Fruit fly (Drosophila melanogaster) whole organism, embryonic: ENCODE results near the gene CG46459.
A peak's percentile ranks its signal among the peaks of the same experiment; 100 is the strongest.

Source experiments
- Aef1 ChIP-seq: fragments of 200-800 bp; sonication (Bioruptor generic); IDR thresholded peaks from 3 replicates; pipeline ENCODE4 v1.3.6; 2022; ENCODE audit warnings: missing biosample characterization, missing genetic modification characterization
- CG10147 ChIP-seq: fragments of 200-800 bp; sonication (Bioruptor generic); optimal IDR thresholded peaks from 2 replicates; lab custom pipeline; 2019; ENCODE audit warnings: missing biosample characterization, mild to moderate bottlenecking, missing genetic modification characterization, moderate library complexity
- CG10959 ChIP-seq: fragments of 200-800 bp; sonication (Bioruptor generic); IDR thresholded peaks from 2 replicates; pipeline ENCODE4 v1.3.6; 2022; ENCODE audit warnings: missing biosample characterization, missing genetic modification characterization
- CG11456 ChIP-seq: fragments of 200-800 bp; sonication (Bioruptor generic); IDR thresholded peaks from 3 replicates; pipeline ENCODE4 v1.3.6; 2022; ENCODE audit warnings: missing biosample characterization, missing genetic modification characterization
- CG15073 ChIP-seq: fragments of 200-800 bp; sonication (Bioruptor generic); optimal IDR thresholded peaks from 2 replicates; lab custom pipeline; 2016; ENCODE audit warnings: missing biosample characterization, missing genetic modification characterization
- CG2120 ChIP-seq: fragments of 200-800 bp; sonication (Bioruptor generic); optimal IDR thresholded peaks from 3 replicates; lab custom pipeline; 2016; ENCODE audit warnings: missing biosample characterization, missing genetic modification characterization
- CG2129 ChIP-seq: fragments of 200-800 bp; sonication (Bioruptor generic); IDR thresholded peaks from 2 replicates; pipeline ENCODE4 v1.3.6; 2022; ENCODE audit warnings: missing biosample characterization, missing genetic modification characterization; ENCODE audit not compliant: partially characterized antibody
- CG2202 ChIP-seq: fragments of 200-800 bp; sonication (Bioruptor generic); optimal IDR thresholded peaks from 2 replicates; lab custom pipeline; 2018; ENCODE audit warnings: missing biosample characterization, mild to moderate bottlenecking, missing genetic modification characterization
- CG2678 ChIP-seq: fragments of 200-800 bp; sonication (Bioruptor generic); optimal IDR thresholded peaks from 3 replicates; lab custom pipeline; 2019; ENCODE audit warnings: missing biosample characterization, mild to moderate bottlenecking, missing genetic modification characterization, moderate library complexity
- CG2712 ChIP-seq: fragments of 200-800 bp; optimal IDR thresholded peaks from 3 replicates; lab custom pipeline; 2019; ENCODE audit warnings: missing biosample characterization, mild to moderate bottlenecking, missing genetic modification characterization, moderate library complexity
- CG30403 ChIP-seq: fragments of 200-800 bp; sonication (Bioruptor generic); optimal IDR thresholded peaks from 3 replicates; lab custom pipeline; 2016; ENCODE audit warnings: missing biosample characterization, missing genetic modification characterization
- CG31388 ChIP-seq: fragments of 200-800 bp; sonication (Bioruptor generic); optimal IDR thresholded peaks from 2 replicates; lab custom pipeline; 2016; ENCODE audit warnings: missing biosample characterization, missing genetic modification characterization
- CG33213 ChIP-seq: fragments of 200-800 bp; sonication (Bioruptor generic); optimal IDR thresholded peaks from 3 replicates; lab custom pipeline; 2016; ENCODE audit warnings: missing biosample characterization, missing genetic modification characterization
- CG4282 ChIP-seq: fragments of 200-800 bp; sonication (Bioruptor generic); optimal IDR thresholded peaks from 2 replicates; lab custom pipeline; 2016; ENCODE audit warnings: missing biosample characterization, missing genetic modification characterization
- CG8765 ChIP-seq: fragments of 200-800 bp; sonication (Bioruptor generic); IDR thresholded peaks from 2 replicates; pipeline ENCODE4 v1.3.6; 2022; ENCODE audit warnings: missing biosample characterization, missing genetic modification characterization
- CG9215 ChIP-seq: fragments of 200-800 bp; sonication (Bioruptor generic); IDR thresholded peaks from 2 replicates; pipeline ENCODE4 v1.3.6; 2022; ENCODE audit warnings: missing biosample characterization, missing genetic modification characterization
- CG9797 ChIP-seq: fragments of 200-800 bp; sonication (Bioruptor generic); optimal IDR thresholded peaks from 3 replicates; lab custom pipeline; 2018; ENCODE audit warnings: missing biosample characterization, mild to moderate bottlenecking, missing genetic modification characterization
- CG9817 ChIP-seq: fragments of 200-800 bp; sonication (Bioruptor generic); optimal IDR thresholded peaks from 2 replicates; lab custom pipeline; 2018; ENCODE audit warnings: missing biosample characterization, mild to moderate bottlenecking, missing genetic modification characterization, moderate library complexity
- CG9932 ChIP-seq: fragments of 200-800 bp; sonication (Bioruptor generic); IDR thresholded peaks from 2 replicates; pipeline ENCODE4 v1.3.6; 2022; ENCODE audit warnings: missing biosample characterization, missing genetic modification characterization
- Camta ChIP-seq: fragments of 200-800 bp; sonication (Bioruptor generic); optimal IDR thresholded peaks from 2 replicates; lab custom pipeline; 2016; ENCODE audit warnings: missing biosample characterization, missing genetic modification characterization
- Chrac-16 ChIP-seq: fragments of 200-800 bp; sonication (Bioruptor generic); optimal IDR thresholded peaks from 3 replicates; lab custom pipeline; 2016; ENCODE audit warnings: missing biosample characterization, missing genetic modification characterization
- CkIIα-i1 ChIP-seq: fragments of 200-800 bp; sonication (Bioruptor generic); IDR thresholded peaks from 2 replicates; pipeline ENCODE4 v1.3.6; 2022; ENCODE audit warnings: missing biosample characterization, missing genetic modification characterization
- Dad ChIP-seq: fragments of 200-800 bp; sonication (Bioruptor generic); optimal IDR thresholded peaks from 3 replicates; lab custom pipeline; 2016; ENCODE audit warnings: missing biosample characterization, missing genetic modification characterization
- Dfd ChIP-seq, 2 experiments: fragments of >200 bp; optimal IDR thresholded peaks; 2 replicates each; lab custom pipeline; 2017; ENCODE audit warnings: missing biosample characterization in 2 of 2, missing genetic modification characterization in 2 of 2
- HLHmδ ChIP-seq: fragments of 200-800 bp; sonication (Bioruptor generic); optimal IDR thresholded peaks from 2 replicates; lab custom pipeline; 2018; ENCODE audit warnings: missing biosample characterization, mild to moderate bottlenecking, missing genetic modification characterization, moderate library complexity
- Mrtf ChIP-seq: fragments of 200-800 bp; sonication (Bioruptor generic); IDR thresholded peaks from 3 replicates; pipeline ENCODE4 v1.3.6; 2022; ENCODE audit warnings: missing biosample characterization, missing genetic modification characterization
- Oli ChIP-seq: fragments of 200-800 bp; sonication (Bioruptor generic); optimal IDR thresholded peaks from 2 replicates; lab custom pipeline; 2018; ENCODE audit warnings: missing biosample characterization, mild to moderate bottlenecking, missing genetic modification characterization, moderate library complexity
- Sox100B ChIP-seq: fragments of 200-800 bp; sonication (Bioruptor generic); optimal IDR thresholded peaks from 3 replicates; lab custom pipeline; 2018; ENCODE audit warnings: missing biosample characterization, mild to moderate bottlenecking, missing genetic modification characterization
- Vsx1 ChIP-seq: fragments of 200-800 bp; sonication (Bioruptor generic); optimal IDR thresholded peaks from 2 replicates; lab custom pipeline; 2017; ENCODE audit warnings: missing biosample characterization, mild to moderate bottlenecking, missing genetic modification characterization, missing genetic modification reagents
- ac ChIP-seq: fragments of 200-800 bp; sonication (Bioruptor generic); optimal IDR thresholded peaks from 3 replicates; lab custom pipeline; 2017; ENCODE audit warnings: missing biosample characterization, mild to moderate bottlenecking, missing genetic modification characterization
- cad ChIP-seq: fragments of >200 bp; optimal IDR thresholded peaks from 2 replicates; lab custom pipeline; 2017; ENCODE audit warnings: missing biosample characterization, missing genetic modification characterization
- cas ChIP-seq: fragments of 200-800 bp; sonication (Bioruptor generic); IDR thresholded peaks from 2 replicates; pipeline ENCODE4 v1.3.6; 2022; ENCODE audit warnings: missing biosample characterization, missing genetic modification characterization
- chinmo ChIP-seq: fragments of 200-800 bp; sonication (Bioruptor generic); IDR thresholded peaks from 4 replicates; pipeline ENCODE4 v1.3.6; 2022; ENCODE audit warnings: missing biosample characterization, missing genetic modification characterization; ENCODE audit not compliant: partially characterized antibody
- dpn ChIP-seq, 2 experiments: fragments of 200-800 bp; sonication (Bioruptor generic); optimal IDR thresholded peaks; 3 replicates each; lab custom pipeline; 2016; ENCODE audit warnings: missing biosample characterization in 2 of 2, missing genetic modification characterization in 2 of 2
- dysf ChIP-seq: fragments of 200-800 bp; sonication (Bioruptor generic); IDR thresholded peaks from 3 replicates; pipeline ENCODE4 v1.3.6; 2022; ENCODE audit warnings: missing biosample characterization, missing genetic modification characterization
- eve ChIP-seq, 2 experiments: fragments of >200 bp; optimal IDR thresholded peaks; 2 replicates each; lab custom pipeline; 2017; ENCODE audit warnings: missing biosample characterization in 2 of 2, missing genetic modification characterization in 2 of 2
- ewg ChIP-seq: fragments of 200-800 bp; sonication (Bioruptor generic); optimal IDR thresholded peaks from 3 replicates; lab custom pipeline; 2017; ENCODE audit warnings: mild to moderate bottlenecking, missing biosample characterization, missing genetic modification reagents, missing genetic modification characterization
- fd102C ChIP-seq: fragments of 200-800 bp; sonication (Bioruptor generic); optimal IDR thresholded peaks from 2 replicates; lab custom pipeline; 2018; ENCODE audit warnings: missing biosample characterization, mild to moderate bottlenecking, missing genetic modification characterization, moderate library complexity
- fd3F ChIP-seq: fragments of 200-800 bp; sonication (Bioruptor generic); optimal IDR thresholded peaks from 2 replicates; lab custom pipeline; 2018; ENCODE audit warnings: missing biosample characterization, mild to moderate bottlenecking, missing genetic modification characterization, moderate library complexity
- gro ChIP-seq: fragments of 200-800 bp; sonication (Bioruptor generic); optimal IDR thresholded peaks from 2 replicates; lab custom pipeline; 2016; ENCODE audit warnings: missing biosample characterization, missing genetic modification characterization
- lilli ChIP-seq: fragments of 200-800 bp; sonication (Bioruptor generic); optimal IDR thresholded peaks from 3 replicates; lab custom pipeline; 2016; ENCODE audit warnings: missing biosample characterization, missing genetic modification characterization
- p53 ChIP-seq: fragments of 200-800 bp; sonication (Bioruptor generic); optimal IDR thresholded peaks from 2 replicates; lab custom pipeline; 2016; ENCODE audit warnings: missing biosample characterization, missing genetic modification characterization
- pho ChIP-seq: fragments of 200-800 bp; sonication (Bioruptor generic); optimal IDR thresholded peaks from 2 replicates; lab custom pipeline; 2016; ENCODE audit warnings: missing biosample characterization, missing genetic modification characterization
- pros ChIP-seq: fragments of 200-800 bp; sonication (Bioruptor generic); optimal IDR thresholded peaks from 3 replicates; lab custom pipeline; 2019; ENCODE audit warnings: missing biosample characterization, mild to moderate bottlenecking, missing genetic modification characterization, moderate library complexity
- repo ChIP-seq: fragments of 200-800 bp; sonication (Bioruptor generic); optimal IDR thresholded peaks from 2 replicates; lab custom pipeline; 2016; ENCODE audit warnings: missing biosample characterization, missing genetic modification characterization
- salm ChIP-seq: fragments of 200-800 bp; sonication (Bioruptor generic); optimal IDR thresholded peaks from 2 replicates; lab custom pipeline; 2018; ENCODE audit warnings: missing biosample characterization, mild to moderate bottlenecking, missing genetic modification characterization
- slou ChIP-seq: fragments of 200-800 bp; sonication (Bioruptor generic); optimal IDR thresholded peaks from 3 replicates; lab custom pipeline; 2016; ENCODE audit warnings: missing biosample characterization, missing genetic modification characterization
- tin ChIP-seq: fragments of 200-800 bp; sonication (Bioruptor generic); optimal IDR thresholded peaks from 3 replicates; lab custom pipeline; 2016; ENCODE audit warnings: missing biosample characterization, missing genetic modification characterization
- toy ChIP-seq: fragments of 200-800 bp; sonication (Bioruptor generic); IDR thresholded peaks from 2 replicates; pipeline ENCODE4 v1.3.6; 2022; ENCODE audit warnings: missing biosample characterization, missing genetic modification characterization
- wor ChIP-seq: fragments of 200-800 bp; sonication (Bioruptor generic); IDR thresholded peaks from 2 replicates; pipeline ENCODE4 v1.3.6; 2022; ENCODE audit warnings: missing biosample characterization, missing genetic modification characterization
- z ChIP-seq: fragments of 200-800 bp; sonication (Bioruptor generic); IDR thresholded peaks from 3 replicates; pipeline ENCODE4 v1.3.6; 2022; ENCODE audit warnings: missing biosample characterization, missing genetic modification characterization
- zfh1 ChIP-seq: fragments of 200-800 bp; sonication (Bioruptor generic); IDR thresholded peaks from 3 replicates; pipeline ENCODE4 v1.3.6; 2022; ENCODE audit warnings: missing biosample characterization, missing genetic modification characterization

The CG46459 gene

DNA sequence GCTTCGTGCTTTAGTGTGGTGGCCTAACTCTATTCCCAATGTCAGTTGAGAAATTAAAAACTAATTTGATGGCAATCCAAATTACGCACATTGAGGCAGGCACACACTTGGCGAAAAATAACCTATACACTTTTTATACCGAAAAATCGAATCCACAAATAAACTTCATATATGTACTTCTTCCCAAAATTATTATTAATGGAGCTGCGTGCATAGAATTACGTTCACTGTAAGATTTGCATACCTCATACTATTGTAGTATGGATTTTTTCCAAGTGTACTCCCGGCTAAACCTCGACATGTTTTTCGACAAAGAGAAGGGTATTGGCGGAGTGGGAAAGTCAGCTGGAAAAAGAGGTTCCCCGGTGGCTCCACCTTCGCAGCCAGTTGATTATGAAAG, 12.2 kb upstream of the CG46459 start (continued):
- peak; percentile 74 for TF ChIP-seq zfh1
- TF ChIP-seq CG30403 = peak; percentile 68
- no peak for TF ChIP-seq CG2129 (GFP tag; lab: Robert Waterston, UW)
- no peak for TF ChIP-seq CG2202 (tag; lab: Kevin White, UChicago)
- no peak for TF ChIP-seq slou (GFP tag; lab: Kevin White, UChicago)
- TF ChIP-seq fd3F (GFP tag; lab: Kevin White, UChicago) = peak; percentile 10
- TF ChIP-seq p53 = peak; percentile 39
- TF ChIP-seq CG8765 (GFP tag; lab: Robert Waterston, UW) = no peak
- no peak for TF ChIP-seq fd102C (GFP tag; lab: Kevin White, UChicago)
- peak; percentile 13 for TF ChIP-seq Vsx1 (GFP tag; lab: Kevin White, UChicago)
- peak; percentile 69 for TF ChIP-seq Sox100B (GFP tag; lab: Kevin White, UChicago)
- peak; percentile 79 for TF ChIP-seq Oli (tag; lab: Kevin White, UChicago)
- TF ChIP-seq CG31388 = no peak
- no peak for TF ChIP-seq pros
- TF ChIP-seq tin (GFP tag; lab: Kevin White, UChicago) = peak; percentile 60
- TF ChIP-seq cas = no peak
- TF ChIP-seq CG11456 (GFP tag; lab: Robert Waterston, UW) = no peak
- peak; percentile 57; the same call in 1 of the 3 replicates for TF ChIP-seq Aef1 (GFP tag; lab: Robert Waterston, UW)
- TF ChIP-seq CG10959 (GFP tag; lab: Robert Waterston, UW) = no peak; the same call in 1 of the 2 replicates
- peak; percentile 79 for TF ChIP-seq CG2678 (tag; lab: Kevin White, UChicago)
- peak in 1 of 2 experiments; percentile 87 for TF ChIP-seq eve (GFP tag; optimal IDR thresholded peaks at IDR 0.05; lab: Kevin White, UChicago)
- peak; percentile 78 for TF ChIP-seq dysf (GFP tag; lab: Robert Waterston, UW)
- peak; percentile 36 for TF ChIP-seq CG9817 (tag; lab: Kevin White, UChicago)
- TF ChIP-seq Dad (GFP tag; lab: Kevin White, UChicago) = no peak
- TF ChIP-seq CG10147 (GFP tag; lab: Kevin White, UChicago) = peak; percentile 67
- no peak for TF ChIP-seq gro
- TF ChIP-seq toy (GFP tag; lab: Robert Waterston, UW) = no peak
- TF ChIP-seq dpn (GFP tag; optimal IDR thresholded peaks at IDR 0.05; lab: Kevin White, UChicago) = peak; percentile 54 to 58
- TF ChIP-seq Dfd (GFP tag; optimal IDR thresholded peaks at IDR 0.05; lab: Kevin White, UChicago) = no peak
- TF ChIP-seq pho (GFP tag; lab: Kevin White, UChicago) = peak; percentile 16
- TF ChIP-seq HLHmδ (GFP tag; lab: Kevin White, UChicago) = no peak
- TF ChIP-seq cad (GFP tag; lab: Kevin White, UChicago) = no peak
- TF ChIP-seq salm (tag; lab: Kevin White, UChicago) = peak; percentile 51
- TF ChIP-seq CG9797 = no peak
- 0 out of 3 replicates have a peak, but pooled peaks have one; percentile 45 for TF ChIP-seq Mrtf (GFP tag; lab: Robert Waterston, UW)
- TF ChIP-seq z = no peak
- TF ChIP-seq lilli = peak; percentile 57
- TF ChIP-seq CkIIα-i1 (GFP tag; lab: Robert Waterston, UW) = 0 out of 2 replicates have a peak, but pooled peaks have one; percentile 27
- peak; percentile 37 for TF ChIP-seq Chrac-16 (GFP tag; lab: Kevin White, UChicago)
- TF ChIP-seq CG2120 (GFP tag; lab: Kevin White, UChicago) = peak; percentile 44
- no peak for TF ChIP-seq ac
- peak; percentile 54 for TF ChIP-seq ewg
- TF ChIP-seq CG4282 (GFP tag; lab: Kevin White, UChicago) = no peak
- TF ChIP-seq wor = peak; percentile 75
- no peak for TF ChIP-seq repo (GFP tag; lab: Kevin White, UChicago)
- no peak for TF ChIP-seq chinmo (GFP tag; lab: Robert Waterston, UW)
- TF ChIP-seq CG33213 (GFP tag; lab: Kevin White, UChicago) = peak; percentile 2
- TF ChIP-seq CG9932 (GFP tag; lab: Robert Waterston, UW) = peak; percentile 40; the same call in 1 of the 2 replicates
- peak; percentile 68 for TF ChIP-seq CG2712 (tag; lab: Kevin White, UChicago)
- peak; percentile 56 for TF ChIP-seq Camta (GFP tag; lab: Kevin White, UChicago)
- TF ChIP-seq CG9215 = peak; percentile 28; the same call in 1 of the 2 replicates
- no peak for TF ChIP-seq CG15073
